Worm (Caenorhabditis elegans): ENCODE measurements around the gene max-2.

The max-2 gene

ce11 chrII:12965589-12965988 is 60.1 kb downstream of the max-2 start:
- TF ChIP-seq ztf-11 (tag; optimal IDR thresholded peaks at IDR 0.05) (no peak), nhr-25 (tag; optimal IDR thresholded peaks at IDR 0.05) (peak; percentile 72), fos-1 (tag; optimal IDR thresholded peaks at IDR 0.05) (no peak), fkh-10 (GFP tag; optimal IDR thresholded peaks at IDR 0.05) (no peak), jun-1 (tag; optimal IDR thresholded peaks at IDR 0.05) (no peak), nhr-77 (tag; optimal IDR thresholded peaks at IDR 0.05) (no peak), hmg-11 (tag; optimal IDR thresholded peaks at IDR 0.05) (no peak), elt-2 (tag; optimal IDR thresholded peaks at IDR 0.05) (no peak), tbx-2 (tag; optimal IDR thresholded peaks at IDR 0.05) (no peak), unc-62 (GFP tag; optimal IDR thresholded peaks at IDR 0.05) (no peak), fkh-2 (tag; optimal IDR thresholded peaks at IDR 0.05) (no peak), nhr-76 (tag; optimal IDR thresholded peaks at IDR 0.05) (no peak), pqm-1 (tag; optimal IDR thresholded peaks at IDR 0.05) (no peak), nhr-43 (tag; optimal IDR thresholded peaks at IDR 0.05; ENCODE audit: poor library complexity, severe bottlenecking) (no peak), nhr-12 (tag; optimal IDR thresholded peaks at IDR 0.05) (no peak), nhr-237 (tag; optimal IDR thresholded peaks at IDR 0.05) (no peak), ama-1 (optimal IDR thresholded peaks at IDR 0.05) (peak; percentile 52), ceh-28 (tag; optimal IDR thresholded peaks at IDR 0.05) (no peak), nfya-1 (tag; optimal IDR thresholded peaks at IDR 0.05; ENCODE audit: insufficient read depth) (peak; percentile 16), ceh-82 (tag; optimal IDR thresholded peaks at IDR 0.05) (no peak), ztf-4 (tag; optimal IDR thresholded peaks at IDR 0.05) (no peak), mdl-1 (tag; optimal IDR thresholded peaks at IDR 0.05) (no peak), nhr-11 (tag; optimal IDR thresholded peaks at IDR 0.05) (no peak)

- no peak for TF ChIP-seq eor-1 (tag; optimal IDR thresholded peaks at IDR 0.05)
- no peak for TF ChIP-seq fkh-2 (tag; optimal IDR thresholded peaks at IDR 0.05)
- TF ChIP-seq ZK546.5 (tag; optimal IDR thresholded peaks at IDR 0.05), result no peak
- no peak for TF ChIP-seq ceh-82 (tag; optimal IDR thresholded peaks at IDR 0.05)
- TF ChIP-seq hmg-11 (tag; optimal IDR thresholded peaks at IDR 0.05), result no peak
Measured at ce11 chrII:12965538-12965588, 60.3 kb downstream of the max-2 start, which contains the start of gene ptr-18. TSS of gene ptr-18 (plus strand) at chrII:12965546.

- TF ChIP-seq elt-1 (tag; optimal IDR thresholded peaks at IDR 0.05) (peak; percentile 87), nhr-28 (tag; optimal IDR thresholded peaks at IDR 0.05) (no peak)
Measured at ce11 chrII:12965138-12965537, 60.5 kb downstream of the max-2 start.
